Fruit fly (Drosophila melanogaster) whole organism, embryonic: ENCODE measurements around the gene Gen.

Source experiments
- Ada2b ChIP-seq: fragments of 200-800 bp; sonication (Bioruptor generic); IDR thresholded peaks from 2 replicates; pipeline ENCODE4 v1.3.6; 2022; ENCODE audit warnings: missing biosample characterization, missing genetic modification characterization
- Antp ChIP-seq: fragments of 200-800 bp; sonication (Bioruptor generic); optimal IDR thresholded peaks from 3 replicates; lab custom pipeline; 2016; ENCODE audit warnings: missing biosample characterization, missing genetic modification characterization
- BtbVII ChIP-seq: fragments of 200-800 bp; sonication (Bioruptor generic); optimal IDR thresholded peaks from 3 replicates; lab custom pipeline; 2017; ENCODE audit warnings: missing biosample characterization, mild to moderate bottlenecking, missing genetic modification characterization
- CG10565 ChIP-seq: fragments of 200-800 bp; sonication (Bioruptor generic); optimal IDR thresholded peaks from 3 replicates; lab custom pipeline; 2016; ENCODE audit warnings: missing biosample characterization, mild to moderate bottlenecking, missing genetic modification characterization
- CG10979 ChIP-seq: fragments of 200-800 bp; sonication (Bioruptor generic); optimal IDR thresholded peaks from 2 replicates; lab custom pipeline; 2018; ENCODE audit warnings: missing biosample characterization, mild to moderate bottlenecking, missing genetic modification characterization, moderate library complexity
- CG11723 ChIP-seq: fragments of 200-800 bp; sonication (Bioruptor generic); optimal IDR thresholded peaks from 2 replicates; lab custom pipeline; 2017; ENCODE audit warnings: missing biosample characterization, mild to moderate bottlenecking, missing genetic modification characterization
- CG12155 ChIP-seq: fragments of 200-800 bp; sonication (Bioruptor generic); optimal IDR thresholded peaks from 3 replicates; lab custom pipeline; 2016; ENCODE audit warnings: missing biosample characterization, missing genetic modification characterization
- CG12236 ChIP-seq: fragments of 200-800 bp; sonication (Bioruptor generic); optimal IDR thresholded peaks from 2 replicates; lab custom pipeline; 2016; ENCODE audit warnings: missing biosample characterization, missing genetic modification characterization
- CG13894 ChIP-seq: fragments of 200-800 bp; sonication (Bioruptor generic); optimal IDR thresholded peaks from 3 replicates; lab custom pipeline; 2018; ENCODE audit warnings: missing biosample characterization, mild to moderate bottlenecking, missing genetic modification characterization, moderate library complexity
- CG14441 ChIP-seq: fragments of 200-800 bp; sonication (Bioruptor generic); IDR thresholded peaks from 2 replicates; pipeline ENCODE4 v1.3.6; 2022; ENCODE audit warnings: missing biosample characterization, missing genetic modification characterization
- CG17328 ChIP-seq: fragments of 200-800 bp; sonication (Bioruptor generic); IDR thresholded peaks from 2 replicates; pipeline ENCODE4 v1.3.6; 2022; ENCODE audit warnings: missing biosample characterization, missing genetic modification characterization
- CG17361 ChIP-seq: fragments of 200-800 bp; sonication (Bioruptor generic); IDR thresholded peaks from 3 replicates; pipeline ENCODE4 v1.3.6; 2022; ENCODE audit warnings: missing biosample characterization, missing genetic modification characterization
- CG30020 ChIP-seq: fragments of 200-800 bp; optimal IDR thresholded peaks from 2 replicates; lab custom pipeline; 2019; ENCODE audit warnings: missing biosample characterization, mild to moderate bottlenecking, missing genetic modification characterization, moderate library complexity
- CG30403 ChIP-seq: fragments of 200-800 bp; sonication (Bioruptor generic); optimal IDR thresholded peaks from 3 replicates; lab custom pipeline; 2016; ENCODE audit warnings: missing biosample characterization, missing genetic modification characterization
- CG31365 ChIP-seq: fragments of 200-800 bp; sonication (Bioruptor generic); optimal IDR thresholded peaks from 2 replicates; lab custom pipeline; 2018; ENCODE audit warnings: missing biosample characterization, mild to moderate bottlenecking, missing genetic modification characterization
- CG32532 ChIP-seq: fragments of 200-800 bp; sonication (Bioruptor generic); IDR thresholded peaks from 2 replicates; pipeline ENCODE4 v1.3.6; 2022; ENCODE audit warnings: missing biosample characterization, missing genetic modification characterization
- CG5953 ChIP-seq: fragments of 200-800 bp; sonication (Bioruptor generic); IDR thresholded peaks from 2 replicates; pipeline ENCODE4 v1.3.6; 2022; ENCODE audit warnings: missing biosample characterization, missing genetic modification characterization
- CG7372 ChIP-seq: fragments of 200-800 bp; sonication (Bioruptor generic); IDR thresholded peaks from 2 replicates; pipeline ENCODE4 v1.3.6; 2022; ENCODE audit warnings: missing biosample characterization, missing genetic modification characterization
- CG7987 ChIP-seq: fragments of 200-800 bp; sonication (Bioruptor generic); optimal IDR thresholded peaks from 2 replicates; lab custom pipeline; 2018; ENCODE audit warnings: missing biosample characterization, mild to moderate bottlenecking, missing genetic modification characterization, moderate library complexity
- CG8388 ChIP-seq: fragments of 200-800 bp; sonication (Bioruptor generic); optimal IDR thresholded peaks from 2 replicates; lab custom pipeline; 2019; ENCODE audit warnings: missing biosample characterization, mild to moderate bottlenecking, missing genetic modification characterization, moderate library complexity
- CG9932 ChIP-seq: fragments of 200-800 bp; sonication (Bioruptor generic); IDR thresholded peaks from 2 replicates; pipeline ENCODE4 v1.3.6; 2022; ENCODE audit warnings: missing biosample characterization, missing genetic modification characterization
- CkIIα-i1 ChIP-seq: fragments of 200-800 bp; sonication (Bioruptor generic); IDR thresholded peaks from 2 replicates; pipeline ENCODE4 v1.3.6; 2022; ENCODE audit warnings: missing biosample characterization, missing genetic modification characterization
- D19B ChIP-seq: fragments of 200-800 bp; sonication (Bioruptor generic); optimal IDR thresholded peaks from 2 replicates; lab custom pipeline; 2017; ENCODE audit warnings: missing biosample characterization, mild to moderate bottlenecking, missing genetic modification characterization
- Dfd ChIP-seq, 2 experiments: fragments of >200 bp; optimal IDR thresholded peaks; 2 replicates each; lab custom pipeline; 2017; ENCODE audit warnings: missing biosample characterization in 2 of 2, missing genetic modification characterization in 2 of 2
- GATAe ChIP-seq: fragments of 200-800 bp; sonication (Bioruptor generic); conservative IDR thresholded peaks from 2 replicates; pipeline ENCODE4 v1.3.6; 2022; ENCODE audit warnings: missing biosample characterization, missing genetic modification characterization
- Hand ChIP-seq: fragments of 200-800 bp; sonication (Bioruptor generic); optimal IDR thresholded peaks from 2 replicates; lab custom pipeline; 2017; ENCODE audit warnings: mild to moderate bottlenecking, missing biosample characterization, missing genetic modification reagents, missing genetic modification characterization
- HmgD ChIP-seq: fragments of 200-800 bp; sonication (Bioruptor generic); optimal IDR thresholded peaks from 3 replicates; lab custom pipeline; 2016; ENCODE audit warnings: missing biosample characterization, missing genetic modification characterization
- Hr3 ChIP-seq: fragments of 200-800 bp; sonication (Bioruptor generic); optimal IDR thresholded peaks from 3 replicates; lab custom pipeline; 2016; ENCODE audit warnings: missing biosample characterization, missing genetic modification characterization
- Hr39 ChIP-seq: fragments of >200 bp; optimal IDR thresholded peaks from 2 replicates; lab custom pipeline; 2017
- Jarid2 ChIP-seq: fragments of 200-800 bp; sonication (Bioruptor generic); optimal IDR thresholded peaks from 3 replicates; lab custom pipeline; 2017; ENCODE audit warnings: mild to moderate bottlenecking, missing biosample characterization, missing genetic modification reagents, missing genetic modification characterization
- Optix ChIP-seq: fragments of 200-800 bp; sonication (Bioruptor generic); IDR thresholded peaks from 3 replicates; pipeline ENCODE4 v1.3.6; 2022; ENCODE audit warnings: missing biosample characterization, missing genetic modification characterization
- PHDP ChIP-seq: fragments of 200-800 bp; sonication (Bioruptor generic); optimal IDR thresholded peaks from 3 replicates; lab custom pipeline; 2018; ENCODE audit warnings: missing biosample characterization, mild to moderate bottlenecking, missing genetic modification characterization, moderate library complexity
- Rx ChIP-seq: fragments of 200-800 bp; sonication (Bioruptor generic); IDR thresholded peaks from 2 replicates; pipeline ENCODE4 v1.3.6; 2022; ENCODE audit warnings: missing biosample characterization, missing genetic modification characterization
- YL-1 ChIP-seq: fragments of 200-800 bp; sonication (Bioruptor generic); optimal IDR thresholded peaks from 3 replicates; lab custom pipeline; 2017; ENCODE audit warnings: missing biosample characterization, mild to moderate bottlenecking, missing genetic modification characterization
- cg ChIP-seq: fragments of 200-800 bp; sonication (Bioruptor generic); optimal IDR thresholded peaks from 3 replicates; lab custom pipeline; 2019; ENCODE audit warnings: missing biosample characterization, mild to moderate bottlenecking, missing genetic modification characterization, moderate library complexity
- corto ChIP-seq: fragments of 200-800 bp; sonication (Bioruptor generic); optimal IDR thresholded peaks from 2 replicates; lab custom pipeline; 2016; ENCODE audit warnings: missing biosample characterization, mild to moderate bottlenecking, missing genetic modification characterization, moderate library complexity
- croc ChIP-seq: fragments of 200-800 bp; sonication (Bioruptor generic); conservative IDR thresholded peaks from 3 replicates; pipeline ENCODE4 v1.3.6; 2022; ENCODE audit warnings: missing biosample characterization, missing genetic modification characterization
- crp ChIP-seq, 2 experiments: fragments of 200-800 bp; sonication (Bioruptor generic); optimal IDR thresholded peaks; 2 replicates in 1 of 2; 3 replicates in 1 of 2; lab custom pipeline; 2017; ENCODE audit warnings: missing biosample characterization in 2 of 2, missing genetic modification characterization in 2 of 2, mild to moderate bottlenecking in 1 of 2, moderate library complexity in 1 of 2
- dan ChIP-seq: fragments of 200-800 bp; sonication (Bioruptor generic); IDR thresholded peaks from 2 replicates; pipeline ENCODE4 v1.3.6; 2022; ENCODE audit warnings: missing biosample characterization, missing genetic modification characterization
- fd3F ChIP-seq: fragments of 200-800 bp; sonication (Bioruptor generic); optimal IDR thresholded peaks from 2 replicates; lab custom pipeline; 2018; ENCODE audit warnings: missing biosample characterization, mild to moderate bottlenecking, missing genetic modification characterization, moderate library complexity
- fu2 ChIP-seq: fragments of 200-800 bp; sonication (Bioruptor generic); optimal IDR thresholded peaks from 2 replicates; lab custom pipeline; 2016; ENCODE audit warnings: missing biosample characterization, missing genetic modification characterization
- hb ChIP-seq: fragments of 200-800 bp; sonication (Bioruptor generic); IDR thresholded peaks from 3 replicates; pipeline ENCODE4 v1.3.6; 2022; ENCODE audit warnings: missing biosample characterization, missing genetic modification characterization; ENCODE audit not compliant: partially characterized antibody
- insv ChIP-seq, 2 experiments: fragments of 200-800 bp; sonication (Bioruptor generic); optimal IDR thresholded peaks; 3 replicates each; lab custom pipeline; 2016 to 2018; ENCODE audit warnings: missing biosample characterization in 2 of 2, missing genetic modification characterization in 2 of 2
- mld ChIP-seq: fragments of 200-800 bp; sonication (Bioruptor generic); IDR thresholded peaks from 3 replicates; pipeline ENCODE4 v1.3.6; 2022; ENCODE audit warnings: missing biosample characterization, missing genetic modification characterization; ENCODE audit not compliant: partially characterized antibody
- pnt ChIP-seq: fragments of 200-800 bp; sonication (Bioruptor generic); optimal IDR thresholded peaks from 3 replicates; lab custom pipeline; 2016; ENCODE audit warnings: missing biosample characterization, missing genetic modification characterization
- psq ChIP-seq: fragments of 200-800 bp; sonication (Bioruptor generic); optimal IDR thresholded peaks from 2 replicates; lab custom pipeline; 2017; ENCODE audit warnings: missing biosample characterization, missing genetic modification characterization
- pzg ChIP-seq: fragments of 200-800 bp; sonication (Bioruptor generic); optimal IDR thresholded peaks from 3 replicates; lab custom pipeline; 2018; ENCODE audit warnings: missing biosample characterization, mild to moderate bottlenecking, missing genetic modification characterization, moderate library complexity
- slp2 ChIP-seq: fragments of 200-800 bp; sonication (Bioruptor generic); optimal IDR thresholded peaks from 2 replicates; lab custom pipeline; 2016; ENCODE audit warnings: missing biosample characterization, missing genetic modification characterization
- tio ChIP-seq: fragments of 200-800 bp; sonication (Bioruptor generic); optimal IDR thresholded peaks from 2 replicates; lab custom pipeline; 2017; ENCODE audit warnings: missing biosample characterization, missing genetic modification characterization, inconsistent platforms
- yki ChIP-seq: fragments of >200 bp; optimal IDR thresholded peaks from 3 replicates; lab custom pipeline; 2018

The Gen gene

dm6 chr3L:5154917-5155613 lies 2.9 kb upstream of the Gen start (continued):
- TF ChIP-seq crp (GFP tag; optimal IDR thresholded peaks at IDR 0.05; lab: Kevin White, UChicago) (peak in 1 of 2 experiments; percentile 19), psq (GFP tag; lab: Kevin White, UChicago) (no peak), CG32532 (GFP tag; lab: Robert Waterston, UW) (peak; percentile 88), CG10979 (tag; lab: Kevin White, UChicago) (peak; percentile 66), HmgD (GFP tag; lab: Kevin White, UChicago) (no peak), PHDP (tag; lab: Kevin White, UChicago) (peak; percentile 77), CG17361 (peak; percentile 44; the same call in 1 of the 3 replicates), CG11723 (no peak), Ada2b (GFP tag; lab: Robert Waterston, UW) (peak; percentile 84), GATAe (GFP tag; lab: Robert Waterston, UW) (0 out of 2 replicates have a peak, but pooled peaks have one; percentile 41), CG7987 (GFP tag; lab: Kevin White, UChicago) (no peak), mld (GFP tag; lab: Robert Waterston, UW) (no peak), CG17328 (GFP tag; lab: Robert Waterston, UW) (peak; percentile 78), Hr3 (GFP tag; lab: Kevin White, UChicago) (peak; percentile 55), pzg (GFP tag; lab: Kevin White, UChicago) (no peak), Jarid2 (GFP tag; lab: Kevin White, UChicago) (no peak), hb (GFP tag; lab: Robert Waterston, UW) (no peak), D19B (peak; percentile 51), yki (lab: Kevin White, UChicago) (no peak), CG14441 (GFP tag; lab: Robert Waterston, UW) (peak; percentile 85), CG12236 (peak; percentile 48), fd3F (GFP tag; lab: Kevin White, UChicago) (peak; percentile 38), tio (no peak), CkIIα-i1 (GFP tag; lab: Robert Waterston, UW) (0 out of 2 replicates have a peak, but pooled peaks have one; percentile 41), Antp (GFP tag; lab: Kevin White, UChicago) (peak; percentile 75), Rx (GFP tag; lab: Robert Waterston, UW) (peak; percentile 70), YL-1 (GFP tag; lab: Kevin White, UChicago) (no peak), CG7372 (peak; percentile 76), croc (GFP tag; lab: Robert Waterston, UW) (peak; percentile 53; the same call in 2 of the 3 replicates), fu2 (GFP tag; lab: Kevin White, UChicago) (peak; percentile 67), CG31365 (tag; lab: Kevin White, UChicago) (peak; percentile 46), Hand (GFP tag; lab: Kevin White, UChicago) (peak; percentile 84), Hr39 (lab: Kevin White, UChicago) (no peak), CG30020 (tag; lab: Kevin White, UChicago) (no peak), CG30403 (GFP tag; lab: Kevin White, UChicago) (peak; percentile 81), cg (GFP tag; lab: Kevin White, UChicago) (no peak), BtbVII (GFP tag; lab: Kevin White, UChicago) (peak; percentile 68), dan (GFP tag; lab: Robert Waterston, UW) (0 out of 2 replicates have a peak, but pooled peaks have one; percentile 17), CG13894 (peak; percentile 86), CG10565 (no peak), CG12155 (GFP tag; lab: Kevin White, UChicago) (peak; percentile 59), Optix (no peak; the same call in 1 of the 3 replicates), corto (GFP tag; lab: Kevin White, UChicago) (no peak), CG5953 (GFP tag; lab: Robert Waterston, UW) (peak; percentile 77), Dfd (GFP tag; optimal IDR thresholded peaks at IDR 0.05; lab: Kevin White, UChicago) (no peak), CG8388 (GFP tag; lab: Kevin White, UChicago) (peak; percentile 73), pnt (GFP tag; lab: Kevin White, UChicago) (peak; percentile 71), slp2 (GFP tag; lab: Kevin White, UChicago) (peak; percentile 46), insv (GFP tag; optimal IDR thresholded peaks at IDR 0.05; lab: Kevin White, UChicago) (peak in 1 of 2 experiments; percentile 3), CG9932 (no peak; the same call in 1 of the 2 replicates)
